Fruit fly (Drosophila melanogaster): ENCODE measurements around the gene kst.

- TF ChIP-seq tj (GFP tag; optimal IDR thresholded peaks at IDR 0.05), result no peak
- no peak for TF ChIP-seq Clk (GFP tag; optimal IDR thresholded peaks at IDR 0.05)
- TF ChIP-seq ovo (GFP tag; optimal IDR thresholded peaks at IDR 0.05), result no peak
- no peak for TF ChIP-seq Hr96 (GFP tag; optimal IDR thresholded peaks at IDR 0.05)
- no peak for TF ChIP-seq CG7045 (GFP tag; optimal IDR thresholded peaks at IDR 0.05)
- no peak for TF ChIP-seq CG7101 (tag; optimal IDR thresholded peaks at IDR 0.05)
- no peak for TF ChIP-seq CG5204 (GFP tag; optimal IDR thresholded peaks at IDR 0.05)
- no peak for TF ChIP-seq toe (GFP tag; optimal IDR thresholded peaks at IDR 0.05)
- TF ChIP-seq CG12768 (GFP tag; optimal IDR thresholded peaks at IDR 0.05), result no peak
- TF ChIP-seq kay (GFP tag; ENCODE audit: borderline replicate concordance), result no peak
- TF ChIP-seq cnc (optimal IDR thresholded peaks at IDR 0.05), result no peak
- no peak for TF ChIP-seq CG14711 (tag; optimal IDR thresholded peaks at IDR 0.05)
Measured at dm6 chr3L:3381869-3382488, 45.3 kb downstream of the kst start.

All from whole organism, adult.